Worm (Caenorhabditis elegans): ENCODE data around the gene metr-1.

- TF ChIP-seq lin-13 (GFP tag; optimal IDR thresholded peaks at IDR 0.05) (no peak), ztf-11 (tag; optimal IDR thresholded peaks at IDR 0.05) (no peak), nhr-12 (tag; optimal IDR thresholded peaks at IDR 0.05) (no peak), egl-27 (tag; optimal IDR thresholded peaks at IDR 0.05) (no peak), skn-1 (tag; optimal IDR thresholded peaks at IDR 0.05) (no peak)
These were observed 24.3 kb upstream of the metr-1 start, which contains the start of gene gly-1 for ce11 chrII:10902104-10902503.

Measured in whole organism, L2 larva.